Worm (Caenorhabditis elegans) whole organism, L1 larva: ENCODE results near the gene srp-6.

Experiments used
- C04F5.9 ChIP-seq: sonication (generic microtip); optimal IDR thresholded peaks from 2 replicates; lab custom pipeline; 2016; ENCODE audit warnings: missing genetic modification characterization, missing compliant biosample characterization
- C16A3.4 ChIP-seq: fragments of 150-350 bp; optimal IDR thresholded peaks from 2 replicates; lab custom pipeline; 2014; ENCODE audit warnings: missing biosample characterization, missing genetic modification characterization
- aha-1 ChIP-seq: fragments of 150-350 bp; optimal IDR thresholded peaks from 2 replicates; lab custom pipeline; 2014; ENCODE audit warnings: missing biosample characterization, missing genetic modification characterization
- alr-1 ChIP-seq: fragments of 200-800 bp; sonication (Bioruptor generic); optimal IDR thresholded peaks from 2 replicates; lab custom pipeline; 2018; ENCODE audit warnings: borderline replicate concordance, mild to moderate bottlenecking, missing genetic modification characterization, missing compliant biosample characterization
- aly-2 ChIP-seq: fragments of 150-350 bp; optimal IDR thresholded peaks from 2 replicates; lab custom pipeline; 2014; ENCODE audit warnings: missing biosample characterization, missing genetic modification characterization
- ama-1 ChIP-seq: fragments of 150-350 bp; optimal IDR thresholded peaks from 2 replicates; lab custom pipeline; 2014
- ceh-63 ChIP-seq: fragments of 200-800 bp; sonication (Bioruptor generic); optimal IDR thresholded peaks from 2 replicates; lab custom pipeline; 2018; ENCODE audit warnings: mild to moderate bottlenecking, missing genetic modification characterization, missing compliant biosample characterization
- ceh-8 ChIP-seq: fragments of 200-800 bp; sonication (Bioruptor generic); optimal IDR thresholded peaks from 2 replicates; lab custom pipeline; 2018; ENCODE audit warnings: mild to moderate bottlenecking, missing genetic modification characterization, moderate library complexity, missing compliant biosample characterization
- ceh-82 ChIP-seq, 3 experiments: fragments of 150-350 bp in 1 of 3; sonication (generic microtip) in 2 of 3; optimal IDR thresholded peaks; 2 replicates each; lab custom pipeline; 2014 to 2017; ENCODE audit warnings: missing biosample characterization in 3 of 3, missing genetic modification characterization in 3 of 3
- dpl-1 ChIP-seq, 3 experiments: fragments of 150-350 bp in 2 of 3; sonication (generic microtip) in 1 of 3; optimal IDR thresholded peaks; 2 replicates each; lab custom pipeline; 2014 to 2017; ENCODE audit warnings: missing biosample characterization in 3 of 3, missing genetic modification characterization in 3 of 3, missing genetic modification reagents in 3 of 3
- dsc-1 ChIP-seq: sonication (generic microtip); optimal IDR thresholded peaks from 2 replicates; lab custom pipeline; 2016; ENCODE audit warnings: mild to moderate bottlenecking, missing genetic modification characterization, missing compliant biosample characterization
- egl-13 ChIP-seq: sonication (generic microtip); optimal IDR thresholded peaks from 2 replicates; lab custom pipeline; 2016; ENCODE audit warnings: missing genotype, missing genetic modification reagents, missing genetic modification characterization, missing compliant biosample characterization
- elt-2 ChIP-seq: sonication (generic microtip); optimal IDR thresholded peaks from 2 replicates; lab custom pipeline; 2016; ENCODE audit warnings: missing genetic modification characterization, mild to moderate bottlenecking, inconsistent platforms, missing compliant biosample characterization, missing genetic modification reagents
- elt-3 ChIP-seq, 6 experiments: fragments of 150-350 bp in 1 of 6; sonication (generic microtip); optimal IDR thresholded peaks; 2 replicates each; lab custom pipeline; 2017 to 2018; ENCODE audit warnings: missing biosample characterization in 6 of 6, missing genetic modification characterization in 6 of 6, inconsistent platforms in 1 of 6
- ets-5 ChIP-seq: fragments of 200-800 bp; sonication (Bioruptor generic); IDR thresholded peaks from 2 replicates; pipeline ENCODE4 v1.3.6; 2022; ENCODE audit warnings: missing genetic modification characterization, missing compliant biosample characterization
- fkh-8 ChIP-seq: sonication (generic microtip); optimal IDR thresholded peaks from 2 replicates; lab custom pipeline; 2016; ENCODE audit warnings: mild to moderate bottlenecking, missing genetic modification characterization, missing compliant biosample characterization
- fos-1 ChIP-seq: fragments of 150-350 bp; optimal IDR thresholded peaks from 2 replicates; lab custom pipeline; 2014; ENCODE audit warnings: missing biosample characterization, missing genetic modification characterization
- grh-1 ChIP-seq: fragments of 200-800 bp; sonication (Bioruptor generic); IDR thresholded peaks from 2 replicates; pipeline ENCODE4 v1.3.6; 2022; ENCODE audit warnings: missing genetic modification reagents, missing genetic modification characterization, missing compliant biosample characterization
- isw-1 ChIP-seq: fragments of 200-800 bp; sonication (Bioruptor generic); IDR thresholded peaks from 2 replicates; pipeline ENCODE4 v1.3.6; 2022; ENCODE audit warnings: missing genetic modification characterization, missing compliant biosample characterization
- lin-39 ChIP-seq: fragments of 150-350 bp; optimal IDR thresholded peaks from 2 replicates; lab custom pipeline; 2014; ENCODE audit warnings: missing biosample characterization, missing genetic modification reagents, missing genetic modification characterization
- lsy-2 ChIP-seq, 2 experiments: fragments of 150-350 bp; optimal IDR thresholded peaks; 2 replicates each; lab custom pipeline; 2014; ENCODE audit warnings: missing biosample characterization in 2 of 2, missing genetic modification characterization in 2 of 2
- mab-9 ChIP-seq: fragments of 200-800 bp; sonication (Bioruptor generic); IDR thresholded peaks from 2 replicates; pipeline ENCODE4 v1.3.6; 2022; ENCODE audit warnings: missing genetic modification reagents, missing genetic modification characterization, missing compliant biosample characterization
- mdl-1 ChIP-seq, 2 experiments: fragments of 150-350 bp; optimal IDR thresholded peaks; 2 replicates each; lab custom pipeline; 2014 to 2017; ENCODE audit warnings: missing biosample characterization in 2 of 2, missing genetic modification characterization in 2 of 2, inconsistent platforms in 1 of 2
- mep-1 ChIP-seq: fragments of 150-350 bp; optimal IDR thresholded peaks from 2 replicates; lab custom pipeline; 2014; ENCODE audit warnings: missing biosample characterization, missing genetic modification characterization
- nhr-11 ChIP-seq: fragments of 150-350 bp; optimal IDR thresholded peaks from 2 replicates; lab custom pipeline; 2014; ENCODE audit warnings: missing biosample characterization, missing genetic modification characterization
- nhr-20 ChIP-seq: sonication (generic microtip); optimal IDR thresholded peaks from 2 replicates; lab custom pipeline; 2016; ENCODE audit warnings: mild to moderate bottlenecking, missing genetic modification characterization, missing compliant biosample characterization
- nhr-237 ChIP-seq: fragments of 150-350 bp; optimal IDR thresholded peaks from 2 replicates; lab custom pipeline; 2014; ENCODE audit warnings: missing biosample characterization, missing genetic modification characterization
- nhr-28 ChIP-seq: fragments of 150-350 bp; optimal IDR thresholded peaks from 2 replicates; lab custom pipeline; 2014; ENCODE audit warnings: missing biosample characterization, missing genetic modification characterization
- nhr-77 ChIP-seq: fragments of 150-350 bp; optimal IDR thresholded peaks from 2 replicates; lab custom pipeline; 2014; ENCODE audit warnings: missing biosample characterization, missing genetic modification characterization
- nhr-84 ChIP-seq: sonication (generic microtip); optimal IDR thresholded peaks from 2 replicates; lab custom pipeline; 2017; ENCODE audit warnings: missing biosample characterization, missing genetic modification characterization
- pag-3 ChIP-seq: sonication (generic microtip); optimal IDR thresholded peaks from 2 replicates; lab custom pipeline; 2017; ENCODE audit warnings: missing genetic modification characterization, mild to moderate bottlenecking, missing compliant biosample characterization, antibody characterized with exemption, borderline replicate concordance; ENCODE audit not compliant: insufficient read depth
- pax-3 ChIP-seq: fragments of 200-800 bp; sonication (Bioruptor generic); optimal IDR thresholded peaks from 2 replicates; lab custom pipeline; 2018; ENCODE audit warnings: mild to moderate bottlenecking, missing genetic modification characterization, moderate library complexity, missing compliant biosample characterization
- pqm-1 ChIP-seq: sonication (generic microtip); optimal IDR thresholded peaks from 3 replicates; lab custom pipeline; 2017; ENCODE audit warnings: missing biosample characterization, missing genetic modification characterization
- skn-1 ChIP-seq: fragments of 150-350 bp; optimal IDR thresholded peaks from 2 replicates; lab custom pipeline; 2014; ENCODE audit warnings: missing biosample characterization, missing genetic modification characterization
- snpc-4 ChIP-seq: fragments of 150-350 bp; optimal IDR thresholded peaks from 2 replicates; lab custom pipeline; 2014; ENCODE audit warnings: missing biosample characterization, missing genetic modification characterization
- snu-23 ChIP-seq: sonication (generic microtip); optimal IDR thresholded peaks from 2 replicates; lab custom pipeline; 2016; ENCODE audit warnings: missing genetic modification characterization, missing compliant biosample characterization
- sox-4 ChIP-seq: sonication (generic microtip); optimal IDR thresholded peaks from 2 replicates; lab custom pipeline; 2016; ENCODE audit warnings: missing genetic modification characterization, missing compliant biosample characterization
- sup-37 ChIP-seq: fragments of 200-800 bp; sonication (Bioruptor generic); optimal IDR thresholded peaks from 2 replicates; lab custom pipeline; 2018; ENCODE audit warnings: mild to moderate bottlenecking, missing genetic modification characterization, missing compliant biosample characterization
- tlp-1 ChIP-seq: fragments of 150-350 bp; optimal IDR thresholded peaks from 2 replicates; lab custom pipeline; 2014; ENCODE audit warnings: missing biosample characterization, missing genetic modification characterization
- unc-62 ChIP-seq: fragments of 150-350 bp; optimal IDR thresholded peaks from 2 replicates; lab custom pipeline; 2014; ENCODE audit warnings: missing biosample characterization, missing genetic modification reagents, missing genetic modification characterization
- unc-98 ChIP-seq: fragments of 200-800 bp; sonication (Bioruptor generic); IDR thresholded peaks from 2 replicates; pipeline ENCODE4 v1.3.6; 2022; ENCODE audit warnings: missing genetic modification characterization, missing compliant biosample characterization
- vab-15 ChIP-seq: sonication (generic microtip); optimal IDR thresholded peaks from 2 replicates; lab custom pipeline; 2017; ENCODE audit warnings: missing genotype, mild to moderate bottlenecking, missing genetic modification characterization, missing compliant biosample characterization
- ztf-4 ChIP-seq: fragments of 150-350 bp; optimal IDR thresholded peaks from 2 replicates; lab custom pipeline; 2014; ENCODE audit warnings: missing biosample characterization, missing genetic modification characterization

srp-6 gene

ce11 chrV:7356684-7357083 is 29.2 kb downstream of the srp-6 start, which contains the start of gene C03G6.21:
TSS of gene C03G6.21 (minus strand) at chrV:7356784.
- TF ChIP-seq grh-1 (GFP tag; lab: Robert Waterston, UW) (no peak), dsc-1 (tag; lab: Kevin White, UChicago) (no peak), ceh-63 (GFP tag; lab: Kevin White, UChicago) (no peak), C04F5.9 (tag; lab: Kevin White, UChicago) (no peak), alr-1 (tag; lab: Kevin White, UChicago) (no peak), vab-15 (tag; lab: Kevin White, UChicago) (no peak), unc-62 (GFP tag; lab: Kevin White, UChicago) (no peak), snu-23 (GFP tag; lab: Kevin White, UChicago) (no peak), fos-1 (tag; lab: Kevin White, UChicago) (no peak), mab-9 (no peak), lsy-2 (tag; optimal IDR thresholded peaks at IDR 0.05; lab: Kevin White, UChicago) (no peak), mep-1 (no peak), nhr-77 (no peak), ceh-82 (tag; optimal IDR thresholded peaks at IDR 0.05; lab: Kevin White, UChicago) (no peak), tlp-1 (no peak)

ce11 chrV:7355464-7355863 is 30.4 kb downstream of the srp-6 start, which contains the start of gene tag-293:
TSS of gene tag-293 (minus strand) at chrV:7355564.
- TF ChIP-seq ama-1 (lab: Kevin White, UChicago) (no peak), nhr-77 (no peak), pqm-1 (tag; lab: Kevin White, UChicago) (no peak), nhr-11 (no peak), skn-1 (tag; lab: Kevin White, UChicago) (no peak), ztf-4 (no peak), elt-3 (tag; optimal IDR thresholded peaks at IDR 0.05; lab: Kevin White, UChicago) (no peak), sup-37 (no peak), nhr-84 (tag; lab: Kevin White, UChicago) (no peak), fkh-8 (no peak), lin-39 (tag; lab: Kevin White, UChicago) (no peak), egl-13 (tag; lab: Kevin White, UChicago) (no peak), snpc-4 (tag; lab: Kevin White, UChicago) (no peak), dpl-1 (GFP tag; optimal IDR thresholded peaks at IDR 0.05; lab: Kevin White, UChicago) (no peak), mep-1 (no peak), nhr-237 (no peak), unc-62 (GFP tag; lab: Kevin White, UChicago) (no peak)
- TF ChIP-seq, all 84 proteins: peak for 0

- TF ChIP-seq ceh-8 (GFP tag; lab: Kevin White, UChicago), result no peak
- TF ChIP-seq unc-98 (GFP tag; lab: Robert Waterston, UW), result no peak
- TF ChIP-seq sox-4, result no peak
- TF ChIP-seq ets-5, result no peak
- TF ChIP-seq aha-1 (tag; lab: Kevin White, UChicago), result no peak
- TF ChIP-seq, all 84 proteins: peak for 0
Measured at ce11 chrV:7353602-7354001, 32.3 kb downstream of the srp-6 start.

ce11 chrV:7352186-7353053 is 33.5 kb downstream of the srp-6 start, which contains the start of the genes srh-231 and srh-275:
TSS of gene srh-231 (minus strand) at chrV:7352236.
TSS of gene srh-275 (plus strand) at chrV:7353003.
- TF ChIP-seq isw-1 (GFP tag; lab: Robert Waterston, UW) (no peak), elt-3 (tag; optimal IDR thresholded peaks at IDR 0.05; lab: Kevin White, UChicago) (no peak), grh-1 (GFP tag; lab: Robert Waterston, UW) (no peak), pag-3 (tag; lab: Kevin White, UChicago) (no peak), C16A3.4 (tag; lab: Kevin White, UChicago) (no peak), pax-3 (tag; lab: Kevin White, UChicago) (no peak), lin-39 (tag; lab: Kevin White, UChicago) (no peak), nhr-28 (tag; lab: Kevin White, UChicago) (no peak), nhr-20 (no peak), nhr-11 (no peak), mdl-1 (tag; optimal IDR thresholded peaks at IDR 0.05; lab: Kevin White, UChicago) (no peak), fos-1 (tag; lab: Kevin White, UChicago) (no peak), elt-2 (no peak), aly-2 (tag; lab: Kevin White, UChicago) (no peak)
